Fruit fly (Drosophila melanogaster) whole organism, embryonic: ENCODE data around the gene Cyfip.

Source experiments
- ATbp ChIP-seq: fragments of 200-800 bp; sonication (Bioruptor generic); optimal IDR thresholded peaks from 2 replicates; lab custom pipeline; 2017; ENCODE audit warnings: missing biosample characterization, mild to moderate bottlenecking, missing genetic modification characterization, missing genetic modification reagents
- B-H1 ChIP-seq: fragments of 200-800 bp; sonication (Bioruptor generic); IDR thresholded peaks from 3 replicates; pipeline ENCODE4 v1.3.6; 2022; ENCODE audit warnings: missing biosample characterization, missing genetic modification characterization
- CG10654 ChIP-seq: fragments of 200-800 bp; sonication (Bioruptor generic); optimal IDR thresholded peaks from 2 replicates; lab custom pipeline; 2016; ENCODE audit warnings: missing biosample characterization, missing genetic modification characterization
- CG11247 ChIP-seq: fragments of 200-800 bp; sonication (Bioruptor generic); IDR thresholded peaks from 2 replicates; pipeline ENCODE4 v1.3.6; 2022; ENCODE audit warnings: missing biosample characterization, missing genetic modification characterization
- CG11723 ChIP-seq: fragments of 200-800 bp; sonication (Bioruptor generic); optimal IDR thresholded peaks from 2 replicates; lab custom pipeline; 2017; ENCODE audit warnings: missing biosample characterization, mild to moderate bottlenecking, missing genetic modification characterization
- CG12071 ChIP-seq: fragments of 200-800 bp; sonication (Bioruptor generic); optimal IDR thresholded peaks from 3 replicates; lab custom pipeline; 2018; ENCODE audit warnings: missing biosample characterization, mild to moderate bottlenecking, missing genetic modification characterization
- CG15269 ChIP-seq: fragments of 200-800 bp; sonication (Bioruptor generic); optimal IDR thresholded peaks from 2 replicates; lab custom pipeline; 2018; ENCODE audit warnings: missing biosample characterization, mild to moderate bottlenecking, missing genetic modification characterization, moderate library complexity
- CG15696 ChIP-seq: fragments of 200-800 bp; sonication (Bioruptor generic); optimal IDR thresholded peaks from 2 replicates; lab custom pipeline; 2019; ENCODE audit warnings: missing biosample characterization, mild to moderate bottlenecking, missing genetic modification characterization, moderate library complexity
- CG16813 ChIP-seq: fragments of 200-800 bp; sonication (Bioruptor generic); IDR thresholded peaks from 3 replicates; pipeline ENCODE4 v1.3.6; 2022; ENCODE audit warnings: missing biosample characterization, missing genetic modification characterization; ENCODE audit not compliant: partially characterized antibody
- CG18599 ChIP-seq: fragments of 200-800 bp; sonication (Bioruptor generic); optimal IDR thresholded peaks from 3 replicates; lab custom pipeline; 2017; ENCODE audit warnings: missing biosample characterization, missing genetic modification characterization, mild to moderate bottlenecking, moderate library complexity, missing genetic modification reagents
- CG2116 ChIP-seq: fragments of 200-800 bp; sonication (Bioruptor generic); optimal IDR thresholded peaks from 3 replicates; lab custom pipeline; 2018; ENCODE audit warnings: missing biosample characterization, mild to moderate bottlenecking, missing genetic modification characterization
- CG2678 ChIP-seq: fragments of 200-800 bp; sonication (Bioruptor generic); optimal IDR thresholded peaks from 3 replicates; lab custom pipeline; 2019; ENCODE audit warnings: missing biosample characterization, mild to moderate bottlenecking, missing genetic modification characterization, moderate library complexity
- CG2875 ChIP-seq: fragments of 200-800 bp; sonication (Bioruptor generic); optimal IDR thresholded peaks from 2 replicates; lab custom pipeline; 2017; ENCODE audit warnings: missing biosample characterization, mild to moderate bottlenecking, missing genetic modification characterization, missing genetic modification reagents
- CG30020 ChIP-seq: fragments of 200-800 bp; optimal IDR thresholded peaks from 2 replicates; lab custom pipeline; 2019; ENCODE audit warnings: missing biosample characterization, mild to moderate bottlenecking, missing genetic modification characterization, moderate library complexity
- CG30431 ChIP-seq: fragments of 200-800 bp; sonication (Bioruptor generic); optimal IDR thresholded peaks from 2 replicates; lab custom pipeline; 2017; ENCODE audit warnings: missing biosample characterization, missing genetic modification characterization
- CG32772 ChIP-seq: fragments of 200-800 bp; sonication (Bioruptor generic); IDR thresholded peaks from 2 replicates; pipeline ENCODE4 v1.3.6; 2022; ENCODE audit warnings: missing biosample characterization, missing genetic modification characterization
- CG34376 ChIP-seq: fragments of 200-800 bp; sonication (Bioruptor generic); optimal IDR thresholded peaks from 2 replicates; lab custom pipeline; 2018; ENCODE audit warnings: missing biosample characterization, mild to moderate bottlenecking, missing genetic modification characterization
- CG43689 ChIP-seq: fragments of 200-800 bp; sonication (Bioruptor generic); IDR thresholded peaks from 2 replicates; pipeline ENCODE4 v1.3.6; 2022; ENCODE audit warnings: missing biosample characterization, missing genetic modification characterization
- CG4404 ChIP-seq: fragments of 200-800 bp; sonication (Bioruptor generic); IDR thresholded peaks from 2 replicates; pipeline ENCODE4 v1.3.6; 2022; ENCODE audit warnings: missing biosample characterization, missing genetic modification characterization
- CG8765 ChIP-seq: fragments of 200-800 bp; sonication (Bioruptor generic); IDR thresholded peaks from 2 replicates; pipeline ENCODE4 v1.3.6; 2022; ENCODE audit warnings: missing biosample characterization, missing genetic modification characterization
- CG8924 ChIP-seq: fragments of 200-800 bp; optimal IDR thresholded peaks from 3 replicates; lab custom pipeline; 2019; ENCODE audit warnings: missing biosample characterization, mild to moderate bottlenecking, missing genetic modification characterization, moderate library complexity
- CG9727 ChIP-seq: fragments of 200-800 bp; sonication (Bioruptor generic); optimal IDR thresholded peaks from 3 replicates; lab custom pipeline; 2017; ENCODE audit warnings: missing biosample characterization, mild to moderate bottlenecking, missing genetic modification characterization
- CG9876 ChIP-seq: fragments of 200-800 bp; sonication (Bioruptor generic); optimal IDR thresholded peaks from 2 replicates; lab custom pipeline; 2016; ENCODE audit warnings: missing biosample characterization, missing genetic modification characterization
- CHES-1-like ChIP-seq: fragments of 200-800 bp; sonication (Bioruptor generic); optimal IDR thresholded peaks from 2 replicates; lab custom pipeline; 2016; ENCODE audit warnings: missing biosample characterization, missing genetic modification characterization
- CoRest ChIP-seq: fragments of 200-800 bp; sonication (Bioruptor generic); optimal IDR thresholded peaks from 3 replicates; lab custom pipeline; 2018; ENCODE audit warnings: missing biosample characterization, mild to moderate bottlenecking, missing genetic modification characterization, moderate library complexity
- D19A ChIP-seq: fragments of 200-800 bp; optimal IDR thresholded peaks from 3 replicates; lab custom pipeline; 2019; ENCODE audit warnings: missing biosample characterization, mild to moderate bottlenecking, missing genetic modification characterization, moderate library complexity
- Dek ChIP-seq: fragments of 200-800 bp; sonication (Bioruptor generic); optimal IDR thresholded peaks from 3 replicates; lab custom pipeline; 2019; ENCODE audit warnings: missing biosample characterization, mild to moderate bottlenecking, missing genetic modification characterization, moderate library complexity
- Drgx ChIP-seq: fragments of 200-800 bp; sonication (Bioruptor generic); IDR thresholded peaks from 2 replicates; pipeline ENCODE4 v1.3.6; 2022; ENCODE audit warnings: missing biosample characterization, missing genetic modification characterization
- Fer3 ChIP-seq: fragments of 200-800 bp; sonication (Bioruptor generic); optimal IDR thresholded peaks from 2 replicates; lab custom pipeline; 2018; ENCODE audit warnings: missing biosample characterization, mild to moderate bottlenecking, missing genetic modification characterization, moderate library complexity
- Hand ChIP-seq: fragments of 200-800 bp; sonication (Bioruptor generic); optimal IDR thresholded peaks from 2 replicates; lab custom pipeline; 2017; ENCODE audit warnings: mild to moderate bottlenecking, missing biosample characterization, missing genetic modification reagents, missing genetic modification characterization
- Kr ChIP-seq: fragments of 200-800 bp; sonication (Bioruptor generic); optimal IDR thresholded peaks from 2 replicates; lab custom pipeline; 2017; ENCODE audit warnings: missing biosample characterization, mild to moderate bottlenecking, missing genetic modification characterization
- Max ChIP-seq: fragments of 200-800 bp; sonication (Bioruptor generic); optimal IDR thresholded peaks from 2 replicates; lab custom pipeline; 2016; ENCODE audit warnings: missing biosample characterization, mild to moderate bottlenecking, missing genetic modification characterization
- PHDP ChIP-seq: fragments of 200-800 bp; sonication (Bioruptor generic); optimal IDR thresholded peaks from 3 replicates; lab custom pipeline; 2018; ENCODE audit warnings: missing biosample characterization, mild to moderate bottlenecking, missing genetic modification characterization, moderate library complexity
- Side ChIP-seq: fragments of 200-800 bp; sonication (Bioruptor generic); optimal IDR thresholded peaks from 2 replicates; lab custom pipeline; 2016; ENCODE audit warnings: missing biosample characterization, missing genetic modification characterization
- Sin3A ChIP-seq: fragments of >200 bp; optimal IDR thresholded peaks from 2 replicates; lab custom pipeline; 2018
- ac ChIP-seq: fragments of 200-800 bp; sonication (Bioruptor generic); optimal IDR thresholded peaks from 3 replicates; lab custom pipeline; 2017; ENCODE audit warnings: missing biosample characterization, mild to moderate bottlenecking, missing genetic modification characterization
- chif ChIP-seq, 2 experiments: fragments of 200-800 bp; sonication (Bioruptor generic); optimal IDR thresholded peaks; 3 replicates each; lab custom pipeline; 2016; ENCODE audit warnings: missing biosample characterization in 2 of 2, missing genetic modification characterization in 2 of 2
- ci ChIP-seq: fragments of 200-800 bp; sonication (Bioruptor generic); IDR thresholded peaks from 3 replicates; pipeline ENCODE4 v1.3.6; 2022; ENCODE audit warnings: missing biosample characterization, missing genetic modification characterization
- crc ChIP-seq: fragments of 200-800 bp; sonication (Bioruptor generic); optimal IDR thresholded peaks from 2 replicates; lab custom pipeline; 2016; ENCODE audit warnings: missing biosample characterization, missing genetic modification characterization
- emc ChIP-seq: fragments of 200-800 bp; sonication (Bioruptor generic); optimal IDR thresholded peaks from 2 replicates; lab custom pipeline; 2016; ENCODE audit warnings: missing biosample characterization, missing genetic modification characterization
- gcm ChIP-seq: fragments of 200-800 bp; sonication (Bioruptor generic); optimal IDR thresholded peaks from 2 replicates; lab custom pipeline; 2019; ENCODE audit warnings: missing biosample characterization, mild to moderate bottlenecking, missing genetic modification characterization, moderate library complexity
- gem ChIP-seq: fragments of 200-800 bp; sonication (Bioruptor generic); optimal IDR thresholded peaks from 2 replicates; lab custom pipeline; 2019; ENCODE audit warnings: missing biosample characterization, mild to moderate bottlenecking, missing genetic modification characterization, moderate library complexity
- gsb ChIP-seq: fragments of 200-800 bp; sonication (Bioruptor generic); IDR thresholded peaks from 2 replicates; pipeline ENCODE4 v1.3.6; 2022; ENCODE audit warnings: missing biosample characterization, missing genetic modification characterization
- otp ChIP-seq: fragments of 200-800 bp; sonication (Bioruptor generic); IDR thresholded peaks from 3 replicates; pipeline ENCODE4, ENCODE4 v1.3.6; 2022; ENCODE audit warnings: missing biosample characterization, missing genetic modification characterization
- pb ChIP-seq: fragments of 200-800 bp; sonication (Bioruptor generic); optimal IDR thresholded peaks from 3 replicates; lab custom pipeline; 2016; ENCODE audit warnings: missing biosample characterization, missing genetic modification characterization
- pho ChIP-seq: fragments of 200-800 bp; sonication (Bioruptor generic); optimal IDR thresholded peaks from 2 replicates; lab custom pipeline; 2016; ENCODE audit warnings: missing biosample characterization, missing genetic modification characterization
- shn ChIP-seq: fragments of 200-800 bp; sonication (Bioruptor generic); optimal IDR thresholded peaks from 3 replicates; lab custom pipeline; 2016; ENCODE audit warnings: missing biosample characterization, missing genetic modification characterization
- wor ChIP-seq: fragments of 200-800 bp; sonication (Bioruptor generic); IDR thresholded peaks from 2 replicates; pipeline ENCODE4 v1.3.6; 2022; ENCODE audit warnings: missing biosample characterization, missing genetic modification characterization
- zfh2 ChIP-seq: fragments of 200-800 bp; sonication (Bioruptor generic); optimal IDR thresholded peaks from 2 replicates; lab custom pipeline; 2016; ENCODE audit warnings: missing biosample characterization, missing genetic modification characterization

Cyfip gene

dm6 chr3R:15319912-15320746 lies 12.9 kb upstream of the Cyfip start, which contains the start of the genes CG6276 and CG44040 (continued):
- TF ChIP-seq Sin3A (lab: Kevin White, UChicago) = peak; percentile 8
- peak; percentile 40 for TF ChIP-seq gcm (GFP tag; lab: Kevin White, UChicago)
- peak; percentile 22 for TF ChIP-seq D19A (tag; lab: Kevin White, UChicago)
- 0 out of 3 replicates have a peak, but pooled peaks have one; percentile 23 for TF ChIP-seq otp (GFP tag; lab: Robert Waterston, UW)
- TF ChIP-seq B-H1 (GFP tag; lab: Robert Waterston, UW) = no peak; the same call in 2 of the 3 replicates
- TF ChIP-seq CG18599 (GFP tag; lab: Kevin White, UChicago) = peak; percentile 75
- peak; percentile 11 for TF ChIP-seq Max (GFP tag; lab: Kevin White, UChicago)
- TF ChIP-seq pb (GFP tag; lab: Kevin White, UChicago) = no peak
- TF ChIP-seq zfh2 (GFP tag; lab: Kevin White, UChicago) = peak; percentile 55
- TF ChIP-seq CG15269 (tag; lab: Kevin White, UChicago) = peak; percentile 35
- TF ChIP-seq CG9727 (GFP tag; lab: Kevin White, UChicago) = peak; percentile 51
- TF ChIP-seq CG15696 (tag; lab: Kevin White, UChicago) = peak; percentile 16
- no peak for TF ChIP-seq shn (GFP tag; lab: Kevin White, UChicago)
- TF ChIP-seq CG12071 (GFP tag; lab: Kevin White, UChicago) = peak; percentile 21
- peak; percentile 36 for TF ChIP-seq ATbp (GFP tag; lab: Kevin White, UChicago)
- peak; percentile 35 for TF ChIP-seq Dek (tag; lab: Kevin White, UChicago)
- TF ChIP-seq Kr (GFP tag; lab: Kevin White, UChicago) = no peak
- peak; percentile 61 for TF ChIP-seq Fer3 (tag; lab: Kevin White, UChicago)
- TF ChIP-seq CG34376 = peak; percentile 58
- peak; percentile 41 for TF ChIP-seq CG8924 (tag; lab: Kevin White, UChicago)
- TF ChIP-seq gsb (GFP tag; lab: Robert Waterston, UW) = no peak
- TF ChIP-seq PHDP (tag; lab: Kevin White, UChicago) = peak; percentile 27
- TF ChIP-seq CG10654 (GFP tag; lab: Kevin White, UChicago) = peak; percentile 23
- TF ChIP-seq CG2116 (GFP tag; lab: Kevin White, UChicago) = peak; percentile 24
- peak; percentile 24; the same call in 1 of the 2 replicates for TF ChIP-seq CG32772 (GFP tag; lab: Robert Waterston, UW)
- TF ChIP-seq emc = no peak
- TF ChIP-seq CHES-1-like = peak; percentile 30
- TF ChIP-seq CG2678 (tag; lab: Kevin White, UChicago) = peak; percentile 65
- TF ChIP-seq CG43689 (GFP tag; lab: Robert Waterston, UW) = peak; percentile 43; the same call in 1 of the 2 replicates
- peak; percentile 6 for TF ChIP-seq Side
- peak; percentile 22 for TF ChIP-seq CG11723
- peak; percentile 22 for TF ChIP-seq crc
- peak; percentile 62; the same call in 2 of the 3 replicates for TF ChIP-seq ci
- no peak for TF ChIP-seq ac
- TF ChIP-seq CG9876 (GFP tag; lab: Kevin White, UChicago) = peak; percentile 37
- TF ChIP-seq CG11247 (GFP tag; lab: Robert Waterston, UW) = 0 out of 2 replicates have a peak, but pooled peaks have one; percentile 16
- peak; percentile 14 for TF ChIP-seq CG2875
- TF ChIP-seq chif (GFP tag; optimal IDR thresholded peaks at IDR 0.05; lab: Kevin White, UChicago) = peak in 1 of 2 experiments; percentile 25
- peak; percentile 34; the same call in 1 of the 2 replicates for TF ChIP-seq CG4404 (GFP tag; lab: Robert Waterston, UW)
- peak; percentile 64 for TF ChIP-seq Drgx (GFP tag; lab: Robert Waterston, UW)
- TF ChIP-seq pho (GFP tag; lab: Kevin White, UChicago) = peak; percentile 69
- TF ChIP-seq CG30020 = peak; percentile 14
- peak; percentile 64 for TF ChIP-seq gem (tag; lab: Kevin White, UChicago)
- no peak for TF ChIP-seq CG16813 (GFP tag; lab: Robert Waterston, UW)
- TF ChIP-seq CG30431 (GFP tag; lab: Kevin White, UChicago) = peak; percentile 5
- no peak; the same call in 1 of the 2 replicates for TF ChIP-seq CG8765
- TF ChIP-seq Hand (GFP tag; lab: Kevin White, UChicago) = peak; percentile 57
- peak; percentile 51 for TF ChIP-seq CoRest (tag; lab: Kevin White, UChicago)
- no peak for TF ChIP-seq wor
